Fruit fly (Drosophila melanogaster) whole organism, wandering third instar larva: Measurements from ENCODE around the gene SdhC.
A peak's percentile ranks its signal among the peaks of the same experiment; 100 is the strongest.

Experiments
- Abd-B ChIP-seq: fragments of >200 bp; optimal IDR thresholded peaks from 2 replicates; lab custom pipeline; 2017; ENCODE audit warnings: missing biosample characterization, missing genetic modification characterization
- CG32264 ChIP-seq: fragments of 200-800 bp; sonication (Bioruptor generic); optimal IDR thresholded peaks from 2 replicates; lab custom pipeline; 2016; ENCODE audit warnings: missing biosample characterization, missing genetic modification characterization
- CG9705 ChIP-seq: fragments of 200-800 bp; sonication (Bioruptor generic); optimal IDR thresholded peaks from 2 replicates; lab custom pipeline; 2018; ENCODE audit warnings: missing biosample characterization, mild to moderate bottlenecking, missing genetic modification characterization
- CrebA ChIP-seq: fragments of 200-800 bp; sonication (Bioruptor generic); optimal IDR thresholded peaks from 2 replicates; lab custom pipeline; 2016; ENCODE audit warnings: missing biosample characterization, mild to moderate bottlenecking, missing genetic modification characterization, borderline replicate concordance
- Dfd ChIP-seq: fragments of >200 bp; optimal IDR thresholded peaks from 2 replicates; lab custom pipeline; 2017; ENCODE audit warnings: missing biosample characterization, missing genetic modification characterization
- Dif ChIP-seq: fragments of 200-275, 200-300 bp; sonication (Bioruptor generic); optimal IDR thresholded peaks from 2 replicates; lab custom pipeline; 2018; ENCODE audit warnings: missing biosample characterization, missing genetic modification characterization; ENCODE audit not compliant: partially characterized antibody
- GATAd ChIP-seq: sonication (Bioruptor generic); optimal IDR thresholded peaks from 2 replicates; lab custom pipeline; 2016; ENCODE audit warnings: missing biosample characterization, missing genetic modification characterization
- HLH106 ChIP-seq: fragments of 200-800 bp; optimal IDR thresholded peaks from 3 replicates; lab custom pipeline; 2019; ENCODE audit warnings: missing biosample characterization, mild to moderate bottlenecking, missing genetic modification characterization, moderate library complexity
- Hnf4 ChIP-seq: fragments of 200-800 bp; sonication (Bioruptor generic); optimal IDR thresholded peaks from 2 replicates; lab custom pipeline; 2016; ENCODE audit warnings: missing biosample characterization, mild to moderate bottlenecking, missing genetic modification characterization
- Hr78 ChIP-seq: fragments of >200 bp; optimal IDR thresholded peaks from 2 replicates; lab custom pipeline; 2017; ENCODE audit warnings: missing biosample characterization, missing genetic modification characterization
- Hr83 ChIP-seq: fragments of 200-300 bp; sonication (Bioruptor generic); optimal IDR thresholded peaks from 2 replicates; lab custom pipeline; 2016; ENCODE audit warnings: missing biosample characterization, mild to moderate bottlenecking, missing genetic modification characterization, moderate library complexity; ENCODE audit not compliant: poor library complexity, severe bottlenecking
- Jra ChIP-seq: sonication (Bioruptor generic); optimal IDR thresholded peaks from 2 replicates; lab custom pipeline; 2016; ENCODE audit warnings: missing biosample characterization, missing genetic modification characterization
- Mio ChIP-seq: sonication (Bioruptor generic); optimal IDR thresholded peaks from 2 replicates; lab custom pipeline; 2016; ENCODE audit warnings: missing biosample characterization, missing genetic modification characterization
- Myc ChIP-seq: fragments of >200 bp; optimal IDR thresholded peaks from 2 replicates; lab custom pipeline; 2017
- N ChIP-seq: fragments of >200 bp; optimal IDR thresholded peaks from 2 replicates; lab custom pipeline; 2018; ENCODE audit warnings: missing biosample characterization, missing external identifiers, missing genetic modification characterization
- OdsH ChIP-seq: fragments of 200-800 bp; sonication (Bioruptor generic); optimal IDR thresholded peaks from 2 replicates; lab custom pipeline; 2016; ENCODE audit warnings: missing biosample characterization, mild to moderate bottlenecking, missing genetic modification characterization
- Rel ChIP-seq, 2 experiments: fragments of 200-800 bp; sonication (Bioruptor generic) in 1 of 2; optimal IDR thresholded peaks; 2 replicates in 1 of 2; 3 replicates in 1 of 2; lab custom pipeline; 2016 to 2019; ENCODE audit warnings: mild to moderate bottlenecking in 2 of 2, missing biosample characterization in 2 of 2, missing genetic modification characterization in 2 of 2, moderate library complexity in 1 of 2
- Sp1 ChIP-seq: fragments of 200-800 bp; sonication (Bioruptor generic); optimal IDR thresholded peaks from 3 replicates; lab custom pipeline; 2019; ENCODE audit warnings: missing biosample characterization, mild to moderate bottlenecking, missing genetic modification characterization, moderate library complexity
- Vsx2 ChIP-seq: fragments of 200-300, 225-300 bp; sonication (Bioruptor generic); optimal IDR thresholded peaks from 2 replicates; lab custom pipeline; 2018; ENCODE audit warnings: missing biosample characterization, missing genetic modification characterization; ENCODE audit not compliant: partially characterized antibody
- br ChIP-seq: fragments of 200-800 bp; sonication (Bioruptor generic); optimal IDR thresholded peaks from 2 replicates; lab custom pipeline; 2016; ENCODE audit warnings: missing biosample characterization, missing genetic modification characterization
- brk ChIP-seq: fragments of 200-800 bp; sonication (Bioruptor generic); optimal IDR thresholded peaks from 2 replicates; lab custom pipeline; 2016; ENCODE audit warnings: missing biosample characterization, mild to moderate bottlenecking, missing genetic modification characterization
- dl ChIP-seq, 2 experiments: fragments of 175-275, 200-275 bp in 1 of 2; fragments of 200-275 bp in 1 of 2; sonication (Bioruptor generic); optimal IDR thresholded peaks; lab custom pipeline; 2018; ENCODE audit warnings: mild to moderate bottlenecking in 2 of 2, missing biosample characterization in 2 of 2, missing genetic modification characterization in 2 of 2, moderate library complexity in 2 of 2; ENCODE audit not compliant: partially characterized antibody in 2 of 2, insufficient read depth in 1 of 2
- dmrt93B ChIP-seq: fragments of 200-800 bp; sonication (Bioruptor generic); optimal IDR thresholded peaks from 2 replicates; lab custom pipeline; 2018; ENCODE audit warnings: missing biosample characterization, mild to moderate bottlenecking, missing genetic modification characterization
- dsf ChIP-seq: sonication (Bioruptor generic); optimal IDR thresholded peaks from 2 replicates; lab custom pipeline; 2016; ENCODE audit warnings: missing biosample characterization, missing genetic modification characterization, borderline replicate concordance
- ey ChIP-seq: fragments of 200-800 bp; sonication (Bioruptor generic); optimal IDR thresholded peaks from 2 replicates; lab custom pipeline; 2016; ENCODE audit warnings: missing biosample characterization, missing genetic modification characterization
- foxo ChIP-seq, 2 experiments: fragments of 200-800 bp; sonication (Bioruptor generic); optimal IDR thresholded peaks; 2 replicates in 1 of 2; 3 replicates in 1 of 2; lab custom pipeline; 2016 to 2017; ENCODE audit warnings: missing biosample characterization in 2 of 2, missing genetic modification characterization in 2 of 2
- fru ChIP-seq: fragments of 200-800 bp; sonication (Bioruptor generic); optimal IDR thresholded peaks from 3 replicates; lab custom pipeline; 2016; ENCODE audit warnings: missing biosample characterization, mild to moderate bottlenecking, missing genetic modification characterization
- h ChIP-seq: fragments of 200-800 bp; sonication (Bioruptor generic); optimal IDR thresholded peaks from 3 replicates; lab custom pipeline; 2016; ENCODE audit warnings: missing biosample characterization, mild to moderate bottlenecking, missing genetic modification characterization
- jim ChIP-seq: fragments of 175-275, 200-325 bp; sonication (Bioruptor generic); optimal IDR thresholded peaks from 2 replicates; lab custom pipeline; 2016; ENCODE audit warnings: missing biosample characterization, mild to moderate bottlenecking, missing genetic modification characterization
- lola ChIP-seq: fragments of >200 bp; optimal IDR thresholded peaks from 2 replicates; lab custom pipeline; 2017; ENCODE audit warnings: missing biosample characterization, missing genetic modification characterization
- pan ChIP-seq: fragments of >200 bp; optimal IDR thresholded peaks from 2 replicates; lab custom pipeline; 2017
- psq ChIP-seq: fragments of 200-800 bp; sonication (Bioruptor generic); optimal IDR thresholded peaks from 3 replicates; lab custom pipeline; 2017; ENCODE audit warnings: missing biosample characterization, mild to moderate bottlenecking, missing genetic modification characterization, moderate library complexity
- rgr ChIP-seq: fragments of 200-800 bp; sonication (Bioruptor generic); optimal IDR thresholded peaks from 3 replicates; lab custom pipeline; 2016; ENCODE audit warnings: missing biosample characterization, mild to moderate bottlenecking, missing genetic modification characterization
- sage ChIP-seq: fragments of 200-800 bp; sonication (Bioruptor generic); optimal IDR thresholded peaks from 2 replicates; lab custom pipeline; 2016; ENCODE audit warnings: missing biosample characterization, mild to moderate bottlenecking, missing genetic modification characterization
- sv ChIP-seq: fragments of 200-800 bp; sonication (Bioruptor generic); optimal IDR thresholded peaks from 3 replicates; lab custom pipeline; 2016; ENCODE audit warnings: missing biosample characterization, missing genetic modification characterization
- tai ChIP-seq: sonication (Bioruptor generic); optimal IDR thresholded peaks from 2 replicates; lab custom pipeline; 2016; ENCODE audit warnings: missing biosample characterization, missing genetic modification characterization
- usp ChIP-seq: fragments of >200 bp; optimal IDR thresholded peaks from 2 replicates; lab custom pipeline; 2017; ENCODE audit warnings: missing biosample characterization, missing genetic modification characterization
- woc ChIP-seq: sonication (Bioruptor generic); optimal IDR thresholded peaks from 2 replicates; lab custom pipeline; 2016; ENCODE audit warnings: missing biosample characterization, mild to moderate bottlenecking, missing genetic modification characterization

The SdhC gene

dm6 chr3R:11221437-11222230, 12.0 kb upstream of the SdhC start, which contains the start of the genes CG6693 and RpL3 (continued):
- peak; percentile 54 for TF ChIP-seq CG9705 (GFP tag; lab: Kevin White, UChicago)
- peak; percentile 88 for TF ChIP-seq Sp1
- TF ChIP-seq foxo (GFP tag; optimal IDR thresholded peaks at IDR 0.05; lab: Kevin White, UChicago) = peak in 1 of 2 experiments; percentile 61
- TF ChIP-seq Dif (GFP tag; lab: Kevin White, UChicago) = peak; percentile 60
- TF ChIP-seq h (GFP tag; lab: Kevin White, UChicago) = peak; percentile 84
- TF ChIP-seq psq (GFP tag; lab: Kevin White, UChicago) = peak; percentile 46
- no peak for TF ChIP-seq N (GFP tag; lab: Kevin White, UChicago)
- no peak for TF ChIP-seq jim

dm6 chr3R:11219883-11220282, 10.2 kb upstream of the SdhC start, which contains the start of gene CG6689:
Gene CG6689 (minus strand): TSS chr3R:11220064.
- TF ChIP-seq Hr78 (no peak), Hr83 (GFP tag; lab: Kevin White, UChicago) (peak; percentile 46), h (GFP tag; lab: Kevin White, UChicago) (peak; percentile 8), woc (peak; percentile 64)

- TF ChIP-seq Vsx2 (GFP tag; lab: Kevin White, UChicago) (peak; percentile 95), Hr78 (no peak), HLH106 (tag; lab: Kevin White, UChicago) (peak; percentile 83), Sp1 (peak; percentile 89), Hr83 (GFP tag; lab: Kevin White, UChicago) (peak; percentile 93), ey (GFP tag; lab: Kevin White, UChicago) (peak; percentile 69), CG9705 (GFP tag; lab: Kevin White, UChicago) (peak; percentile 91), rgr (GFP tag; lab: Kevin White, UChicago) (peak; percentile 93), Rel (GFP tag; optimal IDR thresholded peaks at IDR 0.05; lab: Kevin White, UChicago) (no peak), Rel (tag; optimal IDR thresholded peaks at IDR 0.05; lab: Kevin White, UChicago) (peak; percentile 61), Mio (GFP tag; lab: Kevin White, UChicago) (peak; percentile 77), dl (GFP tag; optimal IDR thresholded peaks at IDR 0.05; lab: Kevin White, UChicago; ENCODE audit: insufficient read depth in 1 of 2, partially characterized antibody in 2 of 2) (no peak), Myc (lab: Kevin White, UChicago) (peak; percentile 60), dsf (GFP tag; lab: Kevin White, UChicago) (peak; percentile 18), Hnf4 (GFP tag; lab: Kevin White, UChicago) (peak; percentile 52), GATAd (no peak), OdsH (peak; percentile 82), tai (GFP tag; lab: Kevin White, UChicago) (no peak), Jra (GFP tag; lab: Kevin White, UChicago) (peak; percentile 78), usp (GFP tag; lab: Kevin White, UChicago) (no peak), pan (lab: Kevin White, UChicago) (no peak), foxo (GFP tag; optimal IDR thresholded peaks at IDR 0.05; lab: Kevin White, UChicago) (peak in 1 of 2 experiments; percentile 78), CG32264 (peak; percentile 56), fru (GFP tag; lab: Kevin White, UChicago) (peak; percentile 83), Abd-B (GFP tag; lab: Kevin White, UChicago) (no peak), N (GFP tag; lab: Kevin White, UChicago) (no peak), sv (GFP tag; lab: Kevin White, UChicago) (peak; percentile 82), Dif (GFP tag; lab: Kevin White, UChicago) (peak; percentile 52), br (GFP tag; lab: Kevin White, UChicago) (peak; percentile 88), jim (no peak), h (GFP tag; lab: Kevin White, UChicago) (peak; percentile 89), brk (GFP tag; lab: Kevin White, UChicago) (no peak), psq (GFP tag; lab: Kevin White, UChicago) (peak; percentile 63), Dfd (GFP tag; lab: Kevin White, UChicago) (no peak), CrebA (no peak), dmrt93B (GFP tag; lab: Kevin White, UChicago) (peak; percentile 95), lola (GFP tag; lab: Kevin White, UChicago) (no peak), woc (peak; percentile 12), sage (GFP tag; lab: Kevin White, UChicago) (no peak)
Measured at dm6 chr3R:11216156-11216630, 6.5 kb upstream of the SdhC start, which contains the start of the genes RpS25 and CG4820. Gene RpS25 (minus strand): TSS chr3R:11216287. Gene CG4820 (plus strand): TSS chr3R:11216535.
